Worm (Caenorhabditis elegans): ENCODE measurements around the gene T05B9.1.

T05B9.1 gene

ce11 chrII:11224045-11224481, 36.9 kb downstream of the T05B9.1 start (continued):
- TF ChIP-seq F44E2.7 (GFP tag; IDR thresholded peaks at IDR 0.05) (no peak), zfp-3 (GFP tag; conservative IDR thresholded peaks at IDR 0.05) (no peak), zip-11 (GFP tag; IDR thresholded peaks at IDR 0.05) (no peak), mdt-29 (GFP tag; IDR thresholded peaks at IDR 0.05) (0 out of 2 replicates have a peak, but pooled peaks have one; percentile 16), madf-9 (GFP tag; conservative IDR thresholded peaks at IDR 0.05) (no peak), arid-1 (GFP tag; conservative IDR thresholded peaks at IDR 0.05) (0 out of 2 replicates have a peak, but pooled peaks have one; percentile 51), ceh-32 (tag; optimal IDR thresholded peaks at IDR 0.05; ENCODE audit: poor library complexity) (no peak), ZK337.2 (GFP tag; IDR thresholded peaks at IDR 0.05) (no peak), nhr-237 (tag; optimal IDR thresholded peaks at IDR 0.05) (peak; percentile 34), mxl-3 (GFP tag; optimal IDR thresholded peaks at IDR 0.05) (peak; percentile 71), duxl-1 (tag; optimal IDR thresholded peaks at IDR 0.05; ENCODE audit: poor library complexity) (peak; percentile 84), gei-8 (GFP tag; optimal IDR thresholded peaks at IDR 0.05) (peak; percentile 24), jun-1 (tag; optimal IDR thresholded peaks at IDR 0.05) (no peak), ama-1 (optimal IDR thresholded peaks at IDR 0.05) (peak; percentile 98), ztf-7 (tag; optimal IDR thresholded peaks at IDR 0.05) (peak; percentile 31), fos-1 (tag; optimal IDR thresholded peaks at IDR 0.05) (no peak), dve-1 (tag; optimal IDR thresholded peaks at IDR 0.05; ENCODE audit: insufficient read depth) (peak; percentile 85), skn-1 (tag; optimal IDR thresholded peaks at IDR 0.05) (no peak), ceh-44 (GFP tag; IDR thresholded peaks at IDR 0.05) (peak; percentile 96), lin-1 (GFP tag; IDR thresholded peaks at IDR 0.05) (no peak), nhr-76 (tag; optimal IDR thresholded peaks at IDR 0.05) (no peak), mdl-1 (tag; optimal IDR thresholded peaks at IDR 0.05) (peak in 1 of 2 experiments; percentile 18), lir-3 (tag; optimal IDR thresholded peaks at IDR 0.05) (no peak), madf-5 (GFP tag; IDR thresholded peaks at IDR 0.05) (no peak), ceh-62 (tag; optimal IDR thresholded peaks at IDR 0.05) (no peak), R02D3.7 (tag; optimal IDR thresholded peaks at IDR 0.05) (no peak), vab-7 (GFP tag; IDR thresholded peaks at IDR 0.05) (0 out of 2 replicates have a peak, but pooled peaks have one; percentile 5), mxl-2 (GFP tag; conservative IDR thresholded peaks at IDR 0.05) (no peak), tra-1 (GFP tag; IDR thresholded peaks at IDR 0.05) (peak; percentile 61; the same call in 1 of the 2 replicates), Y105C5A.15 (GFP tag; IDR thresholded peaks at IDR 0.05) (no peak), D1046.2 (GFP tag; IDR thresholded peaks at IDR 0.05) (no peak), lin-15B (tag; optimal IDR thresholded peaks at IDR 0.05) (no peak), ctbp-1 (GFP tag; IDR thresholded peaks at IDR 0.05) (no peak), unc-130 (GFP tag; optimal IDR thresholded peaks at IDR 0.05) (peak; percentile 27), unc-62 (GFP tag; optimal IDR thresholded peaks at IDR 0.05 in 1 of 2) (no peak), unc-62 (tag; optimal IDR thresholded peaks at IDR 0.05) (no peak), F37D6.2 (tag; optimal IDR thresholded peaks at IDR 0.05) (peak; percentile 6), zfp-2 (tag; optimal IDR thresholded peaks at IDR 0.05) (no peak), spr-1 (tag; optimal IDR thresholded peaks at IDR 0.05) (peak; percentile 66), attf-4 (tag; optimal IDR thresholded peaks at IDR 0.05) (no peak), daf-19 (GFP tag; conservative IDR thresholded peaks at IDR 0.05) (peak; percentile 67; the same call in 1 of the 2 replicates), dpl-1 (GFP tag; optimal IDR thresholded peaks at IDR 0.05) (peak; percentile 55), dmd-6 (GFP tag; IDR thresholded peaks at IDR 0.05) (peak; percentile 72), F10B5.3 (tag; optimal IDR thresholded peaks at IDR 0.05) (peak; percentile 76), spr-3 (GFP tag; optimal IDR thresholded peaks at IDR 0.05) (peak; percentile 59), lsy-2 (tag; optimal IDR thresholded peaks at IDR 0.05) (peak in 1 of 2 experiments; percentile 72), set-16 (GFP tag; IDR thresholded peaks at IDR 0.05) (no peak), Y48G9A.11 (GFP tag; IDR thresholded peaks at IDR 0.05) (peak; percentile 76), lin-29 (GFP tag; IDR thresholded peaks at IDR 0.05) (no peak), hif-1 (tag; optimal IDR thresholded peaks at IDR 0.05) (no peak), ces-1 (GFP tag; optimal IDR thresholded peaks at IDR 0.05) (no peak)
